Fruit fly (Drosophila melanogaster) whole organism, pupa: Measurements from ENCODE around the gene REG.

Experiments used
- CG10348 ChIP-seq: fragments of 200-800 bp; sonication (Bioruptor generic); IDR thresholded peaks from 2 replicates; pipeline ENCODE4 v1.3.6; 2022; ENCODE audit warnings: missing biosample characterization, missing genetic modification characterization
- CG12605 ChIP-seq: fragments of 200-800 bp; sonication (Bioruptor generic); IDR thresholded peaks from 2 replicates; pipeline ENCODE4 v1.3.6; 2022; ENCODE audit warnings: missing biosample characterization, missing genetic modification characterization
- CG13204 ChIP-seq: fragments of 200-800 bp; sonication (Bioruptor generic); optimal IDR thresholded peaks from 2 replicates; lab custom pipeline; 2018; ENCODE audit warnings: missing biosample characterization, mild to moderate bottlenecking, missing genetic modification characterization, moderate library complexity
- CG14655 ChIP-seq: fragments of 200-800 bp; sonication (Bioruptor generic); optimal IDR thresholded peaks from 3 replicates; lab custom pipeline; 2017; ENCODE audit warnings: mild to moderate bottlenecking, missing biosample characterization, missing genetic modification reagents, missing genetic modification characterization
- CG15710 ChIP-seq: fragments of 200-800 bp; sonication (Bioruptor generic); optimal IDR thresholded peaks from 2 replicates; lab custom pipeline; 2018; ENCODE audit warnings: missing biosample characterization, mild to moderate bottlenecking, missing genetic modification characterization, moderate library complexity
- CG17806 ChIP-seq: fragments of 200-800 bp; sonication (Bioruptor generic); optimal IDR thresholded peaks from 2 replicates; lab custom pipeline; 2018; ENCODE audit warnings: missing biosample characterization, mild to moderate bottlenecking, missing genetic modification characterization, moderate library complexity
- CG32121 ChIP-seq: fragments of 200-800 bp; sonication (Bioruptor generic); IDR thresholded peaks from 2 replicates; pipeline ENCODE4 v1.3.6; 2022; ENCODE audit warnings: missing biosample characterization, missing genetic modification characterization
- CG34367 ChIP-seq: fragments of 200-800 bp; sonication (Bioruptor generic); optimal IDR thresholded peaks from 2 replicates; lab custom pipeline; 2018; ENCODE audit warnings: missing biosample characterization, mild to moderate bottlenecking, missing genetic modification characterization
- CG4496 ChIP-seq: fragments of 200-800 bp; sonication (Bioruptor generic); IDR thresholded peaks from 3 replicates; pipeline ENCODE4 v1.3.6; 2022; ENCODE audit warnings: missing biosample characterization, missing genetic modification characterization
- CG8159 ChIP-seq: fragments of 200-800 bp; sonication (Bioruptor generic); optimal IDR thresholded peaks from 3 replicates; lab custom pipeline; 2018; ENCODE audit warnings: missing biosample characterization, mild to moderate bottlenecking, missing genetic modification characterization, moderate library complexity
- CG8301 ChIP-seq: fragments of 200-800 bp; sonication (Bioruptor generic); optimal IDR thresholded peaks from 2 replicates; lab custom pipeline; 2018; ENCODE audit warnings: missing biosample characterization, mild to moderate bottlenecking, missing genetic modification characterization
- CG9948 ChIP-seq: fragments of 200-800 bp; sonication (Bioruptor generic); optimal IDR thresholded peaks from 2 replicates; lab custom pipeline; 2018; ENCODE audit warnings: missing biosample characterization, mild to moderate bottlenecking, missing genetic modification characterization, moderate library complexity
- D1 ChIP-seq: fragments of 200-800 bp; sonication (Bioruptor generic); optimal IDR thresholded peaks from 2 replicates; lab custom pipeline; 2018; ENCODE audit warnings: missing biosample characterization, mild to moderate bottlenecking, missing genetic modification characterization, moderate library complexity
- EcR ChIP-seq: fragments of 200-800 bp; sonication (Bioruptor generic); optimal IDR thresholded peaks from 3 replicates; lab custom pipeline; 2019; ENCODE audit warnings: missing biosample characterization, missing genetic modification characterization, mild to moderate bottlenecking, moderate library complexity, missing genetic modification reagents
- Ets98B ChIP-seq: fragments of 200-800 bp; sonication (Bioruptor generic); IDR thresholded peaks from 2 replicates; pipeline ENCODE4 v1.3.6; 2022; ENCODE audit warnings: missing biosample characterization, missing genetic modification characterization
- Pif1A ChIP-seq: fragments of 200-800 bp; sonication (Bioruptor generic); optimal IDR thresholded peaks from 3 replicates; lab custom pipeline; 2016; ENCODE audit warnings: missing biosample characterization, missing genetic modification characterization
- Pif1B ChIP-seq: fragments of 200-800 bp; sonication (Bioruptor generic); optimal IDR thresholded peaks from 3 replicates; lab custom pipeline; 2016; ENCODE audit warnings: missing biosample characterization, missing genetic modification characterization
- Snoo ChIP-seq: fragments of 200-800 bp; sonication (Bioruptor generic); optimal IDR thresholded peaks from 3 replicates; lab custom pipeline; 2017; ENCODE audit warnings: missing biosample characterization, mild to moderate bottlenecking, missing genetic modification characterization, inconsistent platforms
- fd96Ca ChIP-seq: fragments of 200-800 bp; sonication (Bioruptor generic); IDR thresholded peaks from 3 replicates; pipeline ENCODE4 v1.3.6; 2022; ENCODE audit warnings: missing biosample characterization, missing genetic modification characterization
- gl ChIP-seq: fragments of 200-800 bp; sonication (Bioruptor generic); optimal IDR thresholded peaks from 2 replicates; lab custom pipeline; 2018; ENCODE audit warnings: missing biosample characterization, mild to moderate bottlenecking, missing genetic modification characterization
- rn ChIP-seq: fragments of 200-800 bp; sonication (Bioruptor generic); IDR thresholded peaks from 2 replicates; pipeline ENCODE4 v1.3.6; 2022; ENCODE audit warnings: missing biosample characterization, missing genetic modification characterization

REG gene

dm6 chrX:13236516-13237245 lies 24.6 kb downstream of the REG start, which contains the start of gene CG32639:
TSS of gene CG32639 (minus strand) at chrX:13236566.
- no peak for TF ChIP-seq EcR
- TF ChIP-seq Pif1A: no peak
- TF ChIP-seq CG9948 (tag; lab: Kevin White, UChicago): no peak
- TF ChIP-seq CG10348: no peak
- TF ChIP-seq Pif1B: no peak
- TF ChIP-seq CG14655 (GFP tag; lab: Kevin White, UChicago): no peak
- no peak for TF ChIP-seq CG8159 (tag; lab: Kevin White, UChicago)
- TF ChIP-seq CG8301 (tag; lab: Kevin White, UChicago): no peak
- no peak for TF ChIP-seq CG15710
- TF ChIP-seq, all 21 proteins: peak for 0

- peak; percentile 93 for TF ChIP-seq CG32121
- peak; percentile 74 for TF ChIP-seq CG12605 (GFP tag; lab: Robert Waterston, UW)
- TF ChIP-seq CG8301 (tag; lab: Kevin White, UChicago): peak; percentile 84
- TF ChIP-seq Pif1A: peak; percentile 60
- 0 out of 2 replicates have a peak, but pooled peaks have one; percentile 25 for TF ChIP-seq CG10348
- peak; percentile 81 for TF ChIP-seq CG14655 (GFP tag; lab: Kevin White, UChicago)
- TF ChIP-seq rn (GFP tag; lab: Robert Waterston, UW): peak; percentile 42; the same call in 1 of the 2 replicates
- no peak for TF ChIP-seq gl (tag; lab: Kevin White, UChicago)
- TF ChIP-seq CG17806: peak; percentile 50
- peak; percentile 89 for TF ChIP-seq Ets98B (GFP tag; lab: Robert Waterston, UW)
- TF ChIP-seq Snoo: peak; percentile 11
- peak; percentile 7 for TF ChIP-seq CG34367
- peak; percentile 90 for TF ChIP-seq CG4496
- TF ChIP-seq CG13204 (GFP tag; lab: Kevin White, UChicago): no peak
- TF ChIP-seq CG8159 (tag; lab: Kevin White, UChicago): peak; percentile 12
- no peak for TF ChIP-seq EcR
- peak; percentile 40 for TF ChIP-seq Pif1B
- TF ChIP-seq CG15710: peak; percentile 12
- TF ChIP-seq D1: no peak
- TF ChIP-seq fd96Ca (GFP tag; lab: Robert Waterston, UW): peak; percentile 71
- TF ChIP-seq CG9948 (tag; lab: Kevin White, UChicago): peak; percentile 54
Observed at dm6 chrX:13238294-13238917, 26.3 kb downstream of the REG start.

dm6 chrX:13240812-13241211 lies 28.7 kb downstream of the REG start:
- TF ChIP-seq Pif1A (no peak), fd96Ca (GFP tag; lab: Robert Waterston, UW) (no peak), gl (tag; lab: Kevin White, UChicago) (no peak), CG14655 (GFP tag; lab: Kevin White, UChicago) (no peak), Snoo (no peak), CG15710 (no peak), CG12605 (GFP tag; lab: Robert Waterston, UW) (no peak), rn (GFP tag; lab: Robert Waterston, UW) (no peak), EcR (no peak), CG4496 (no peak), CG10348 (no peak), CG9948 (tag; lab: Kevin White, UChicago) (no peak), CG32121 (no peak), CG13204 (GFP tag; lab: Kevin White, UChicago) (no peak), CG8301 (tag; lab: Kevin White, UChicago) (no peak), D1 (no peak), Pif1B (no peak), CG17806 (no peak), CG34367 (no peak), Ets98B (GFP tag; lab: Robert Waterston, UW) (no peak)

- peak; percentile 2 for TF ChIP-seq CG8159 (tag; lab: Kevin White, UChicago)
- TF ChIP-seq CG17806: no peak
- no peak for TF ChIP-seq Snoo
- no peak for TF ChIP-seq CG10348
- TF ChIP-seq rn (GFP tag; lab: Robert Waterston, UW): no peak
- TF ChIP-seq CG9948 (tag; lab: Kevin White, UChicago): no peak
- TF ChIP-seq CG14655 (GFP tag; lab: Kevin White, UChicago): no peak
- 0 out of 3 replicates have a peak, but pooled peaks have one; percentile 22 for TF ChIP-seq fd96Ca (GFP tag; lab: Robert Waterston, UW)
- no peak for TF ChIP-seq gl (tag; lab: Kevin White, UChicago)
- TF ChIP-seq CG4496: peak; percentile 38; the same call in 1 of the 3 replicates
- TF ChIP-seq CG13204 (GFP tag; lab: Kevin White, UChicago): no peak
- TF ChIP-seq CG34367: no peak
- TF ChIP-seq CG15710: no peak
- no peak for TF ChIP-seq Ets98B (GFP tag; lab: Robert Waterston, UW)
- no peak for TF ChIP-seq Pif1B
- no peak for TF ChIP-seq CG32121
- peak; percentile 16 for TF ChIP-seq Pif1A
- peak; percentile 38 for TF ChIP-seq CG12605 (GFP tag; lab: Robert Waterston, UW)
- TF ChIP-seq D1: no peak
- TF ChIP-seq CG8301 (tag; lab: Kevin White, UChicago): no peak
- no peak for TF ChIP-seq EcR
- TF ChIP-seq, all 21 proteins: peak for 5
Observed at dm6 chrX:13243726-13244323, 31.7 kb downstream of the REG start.

dm6 chrX:13244462-13244861 lies 32.3 kb downstream of the REG start:
- TF ChIP-seq CG8301 (tag; lab: Kevin White, UChicago) (peak; percentile 67), CG17806 (peak; percentile 82), CG4496 (peak; percentile 75; the same call in 2 of the 3 replicates), CG14655 (GFP tag; lab: Kevin White, UChicago) (peak; percentile 74), CG34367 (peak; percentile 78), CG12605 (GFP tag; lab: Robert Waterston, UW) (peak; percentile 38; the same call in 1 of the 2 replicates), Ets98B (GFP tag; lab: Robert Waterston, UW) (peak; percentile 58), Snoo (peak; percentile 63), D1 (peak; percentile 54), CG8159 (tag; lab: Kevin White, UChicago) (peak; percentile 82), Pif1B (peak; percentile 82), fd96Ca (GFP tag; lab: Robert Waterston, UW) (peak; percentile 61), CG13204 (GFP tag; lab: Kevin White, UChicago) (peak; percentile 10), CG32121 (peak; percentile 40; the same call in 1 of the 2 replicates), CG10348 (no peak), gl (tag; lab: Kevin White, UChicago) (peak; percentile 36), Pif1A (peak; percentile 81), rn (GFP tag; lab: Robert Waterston, UW) (0 out of 2 replicates have a peak, but pooled peaks have one; percentile 25), EcR (no peak), CG15710 (peak; percentile 80), CG9948 (tag; lab: Kevin White, UChicago) (peak; percentile 73)
